Worm (Caenorhabditis elegans) whole organism, L4/young adult: ENCODE data around the gene hda-4.

Experiments
- W03F9.2 ChIP-seq: fragments of 150-350 bp; optimal IDR thresholded peaks from 2 replicates; lab custom pipeline; 2014; ENCODE audit warnings: missing biosample characterization, missing genetic modification characterization
- dao-5 ChIP-seq: sonication (generic microtip); optimal IDR thresholded peaks from 2 replicates; lab custom pipeline; 2016; ENCODE audit warnings: missing genotype, missing genetic modification characterization, moderate library complexity, missing compliant biosample characterization
- him-1 ChIP-seq: sonication (generic microtip); optimal IDR thresholded peaks from 2 replicates; lab custom pipeline; 2016; ENCODE audit warnings: missing genotype, missing genetic modification reagents, missing genetic modification characterization, missing compliant biosample characterization

ce11 chrX:16724954-16725353 is 4.4 kb upstream of the hda-4 start:
- no peak for TF ChIP-seq dao-5
- TF ChIP-seq him-1 (tag; lab: Kevin White, UChicago): no peak
- TF ChIP-seq W03F9.2 (tag; lab: Kevin White, UChicago): no peak
